Worm (Caenorhabditis elegans) whole organism, midembryonic: ENCODE measurements around the gene ccdc-149.

ENCODE experiments used
- T22C8.4 ChIP-seq: fragments of 200-800 bp; sonication (Bioruptor generic); IDR thresholded peaks from 2 replicates; pipeline ENCODE4 v1.3.6; 2022; ENCODE audit warnings: missing genetic modification characterization, missing compliant biosample characterization
- cog-1 ChIP-seq: sonication (generic microtip); optimal IDR thresholded peaks from 2 replicates; lab custom pipeline; 2016; ENCODE audit warnings: missing genetic modification characterization, missing compliant biosample characterization
- flt-1 ChIP-seq: fragments of 200-800 bp; sonication (Bioruptor generic); IDR thresholded peaks from 2 replicates; pipeline ENCODE4 v1.3.6; 2022; ENCODE audit warnings: missing genetic modification characterization, missing compliant biosample characterization
- klf-2 ChIP-seq: fragments of 200-800 bp; sonication (Bioruptor generic); conservative IDR thresholded peaks from 2 replicates; pipeline ENCODE4 v1.3.6; 2022; ENCODE audit warnings: missing genetic modification reagents, missing genetic modification characterization, missing compliant biosample characterization
- med-1 ChIP-seq: sonication (generic microtip); optimal IDR thresholded peaks from 2 replicates; lab custom pipeline; 2017; ENCODE audit warnings: missing genetic modification characterization, mild to moderate bottlenecking, missing compliant biosample characterization, antibody characterized with exemption, missing genetic modification reagents; ENCODE audit not compliant: insufficient read depth
- ref-1 ChIP-seq: fragments of 200-800 bp; sonication (Bioruptor generic); conservative IDR thresholded peaks from 2 replicates; pipeline ENCODE4 v1.3.6; 2022; ENCODE audit warnings: missing genetic modification reagents, missing genetic modification characterization, missing compliant biosample characterization
- tab-1 ChIP-seq: fragments of 200-800 bp; sonication (Bioruptor generic); IDR thresholded peaks from 2 replicates; pipeline ENCODE4 v1.3.6; 2022; ENCODE audit warnings: missing genetic modification characterization, missing compliant biosample characterization
- ztf-23 ChIP-seq: fragments of 200-800 bp; sonication (Bioruptor generic); IDR thresholded peaks from 2 replicates; pipeline ENCODE4 v1.3.6; 2022; ENCODE audit warnings: missing genetic modification reagents, missing genetic modification characterization, missing compliant biosample characterization
- ztf-29 ChIP-seq: fragments of 200-800 bp; sonication (Bioruptor generic); IDR thresholded peaks from 2 replicates; pipeline ENCODE4 v1.3.6; 2022; ENCODE audit warnings: missing genetic modification reagents, missing genetic modification characterization, missing compliant biosample characterization

ccdc-149 gene

DNA sequence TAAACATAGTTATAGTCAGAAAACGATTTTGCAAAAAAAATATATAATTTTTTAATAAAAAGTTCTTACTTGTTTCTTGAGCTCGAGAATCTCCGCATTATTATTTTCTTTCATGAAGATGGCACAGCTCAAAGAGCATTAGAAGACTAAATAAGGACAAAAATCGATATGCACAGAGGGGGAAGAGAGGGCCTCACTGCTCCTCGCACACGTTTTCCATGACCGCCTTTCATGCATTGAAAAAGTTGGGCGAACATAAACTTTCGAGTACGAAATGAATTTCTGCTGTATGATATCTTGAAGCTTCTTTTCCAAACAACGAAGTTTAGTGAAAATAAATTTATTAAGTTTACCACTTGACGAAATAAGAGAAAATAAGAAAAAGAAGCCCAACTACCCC is at the start of gene ccdc-149:
Gene ccdc-149, minus strand, starts transcription at position 221 of the 400 bp plus-strand sequence.
- TF ChIP-seq tab-1 = no peak
- TF ChIP-seq cog-1 (tag; lab: Kevin White, UChicago) = no peak
- TF ChIP-seq med-1 (GFP tag; lab: Kevin White, UChicago) = no peak
- no peak for TF ChIP-seq ztf-29
- no peak for TF ChIP-seq klf-2 (GFP tag; lab: Robert Waterston, UW)
- no peak for TF ChIP-seq flt-1 (GFP tag; lab: Robert Waterston, UW)
- TF ChIP-seq ref-1 = no peak
- TF ChIP-seq ztf-23 = no peak
- no peak for TF ChIP-seq T22C8.4 (GFP tag; lab: Robert Waterston, UW)

DNA sequence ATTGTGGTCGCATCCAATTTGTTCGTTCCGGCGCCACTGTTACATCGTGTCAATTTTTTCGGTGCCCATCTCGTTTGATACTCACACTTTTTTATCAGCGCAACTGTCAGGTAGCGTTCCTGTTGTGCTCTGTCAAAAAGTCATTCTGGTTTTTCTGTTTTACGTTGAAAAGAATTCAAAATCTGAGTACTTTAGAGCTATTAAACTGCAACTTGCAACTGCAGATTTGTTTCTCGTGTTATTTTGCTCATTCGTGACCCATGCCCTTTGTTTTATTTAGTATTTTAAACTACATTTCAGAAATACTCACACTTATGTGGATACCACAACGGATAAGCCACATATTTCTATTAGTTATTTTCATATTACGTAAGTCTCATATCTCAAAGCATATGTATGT is 49.4 kb upstream of the ccdc-149 start, which contains the start of gene lev-8:
Gene lev-8, plus strand, starts transcription at position 301 of the 400 bp plus-strand sequence.
- no peak for TF ChIP-seq ref-1
- TF ChIP-seq med-1 (GFP tag; lab: Kevin White, UChicago) = no peak
- TF ChIP-seq ztf-23 = no peak
- TF ChIP-seq ztf-29 = no peak
- TF ChIP-seq tab-1 = no peak
- no peak for TF ChIP-seq klf-2 (GFP tag; lab: Robert Waterston, UW)
- TF ChIP-seq T22C8.4 (GFP tag; lab: Robert Waterston, UW) = no peak
- TF ChIP-seq flt-1 (GFP tag; lab: Robert Waterston, UW) = no peak
- no peak for TF ChIP-seq cog-1 (tag; lab: Kevin White, UChicago)

DNA sequence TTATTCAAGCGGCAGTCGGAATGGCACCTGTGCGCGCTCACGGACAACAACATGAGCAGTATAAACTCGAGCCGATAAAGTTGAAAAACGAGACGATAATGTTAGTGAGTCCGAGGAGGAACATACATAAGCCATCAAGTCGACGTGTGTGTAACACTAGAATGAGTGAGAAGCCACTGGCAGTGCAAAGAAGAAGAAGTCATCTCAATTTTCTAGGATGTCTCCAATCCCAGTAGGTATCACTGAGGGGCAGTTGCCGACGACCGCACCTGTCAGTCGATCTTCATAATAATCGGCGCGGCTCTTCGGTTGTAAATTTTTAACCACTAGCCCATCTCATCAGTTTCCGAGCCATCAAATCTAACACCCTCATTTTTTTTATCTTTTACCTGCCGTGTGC is 48.8 kb upstream of the ccdc-149 start:
- no peak for TF ChIP-seq ztf-29
- TF ChIP-seq cog-1 (tag; lab: Kevin White, UChicago) = no peak
- no peak for TF ChIP-seq T22C8.4 (GFP tag; lab: Robert Waterston, UW)
- no peak for TF ChIP-seq ref-1
- TF ChIP-seq klf-2 (GFP tag; lab: Robert Waterston, UW) = no peak
- TF ChIP-seq med-1 (GFP tag; lab: Kevin White, UChicago) = no peak
- TF ChIP-seq tab-1 = no peak
- no peak for TF ChIP-seq ztf-23
- no peak for TF ChIP-seq flt-1 (GFP tag; lab: Robert Waterston, UW)

DNA sequence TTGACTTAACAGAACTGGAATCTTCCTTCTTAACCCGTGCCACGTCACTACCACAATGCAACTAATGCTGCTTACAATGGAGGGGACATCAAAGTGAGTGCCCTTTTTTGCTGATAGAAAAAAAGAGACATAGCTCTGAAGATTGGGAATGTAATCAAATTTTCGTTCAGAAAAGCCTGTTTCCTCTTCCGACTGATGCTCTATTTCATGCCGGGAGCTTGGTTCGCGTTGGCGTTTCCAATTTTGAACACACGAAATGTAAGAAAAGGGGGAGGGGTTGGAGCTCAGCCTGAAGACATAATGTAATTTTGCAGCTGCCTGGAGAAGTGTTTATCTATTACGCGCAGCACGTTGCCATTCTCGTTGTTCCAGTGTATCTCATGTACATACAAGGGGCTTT is 46.9 kb upstream of the ccdc-149 start:
- TF ChIP-seq cog-1 (tag; lab: Kevin White, UChicago) = no peak
- no peak for TF ChIP-seq med-1 (GFP tag; lab: Kevin White, UChicago)
- no peak for TF ChIP-seq tab-1
- no peak for TF ChIP-seq T22C8.4 (GFP tag; lab: Robert Waterston, UW)
- no peak for TF ChIP-seq ztf-23
- TF ChIP-seq ztf-29 = no peak
- no peak for TF ChIP-seq klf-2 (GFP tag; lab: Robert Waterston, UW)
- no peak for TF ChIP-seq ref-1
- TF ChIP-seq flt-1 (GFP tag; lab: Robert Waterston, UW) = no peak

DNA sequence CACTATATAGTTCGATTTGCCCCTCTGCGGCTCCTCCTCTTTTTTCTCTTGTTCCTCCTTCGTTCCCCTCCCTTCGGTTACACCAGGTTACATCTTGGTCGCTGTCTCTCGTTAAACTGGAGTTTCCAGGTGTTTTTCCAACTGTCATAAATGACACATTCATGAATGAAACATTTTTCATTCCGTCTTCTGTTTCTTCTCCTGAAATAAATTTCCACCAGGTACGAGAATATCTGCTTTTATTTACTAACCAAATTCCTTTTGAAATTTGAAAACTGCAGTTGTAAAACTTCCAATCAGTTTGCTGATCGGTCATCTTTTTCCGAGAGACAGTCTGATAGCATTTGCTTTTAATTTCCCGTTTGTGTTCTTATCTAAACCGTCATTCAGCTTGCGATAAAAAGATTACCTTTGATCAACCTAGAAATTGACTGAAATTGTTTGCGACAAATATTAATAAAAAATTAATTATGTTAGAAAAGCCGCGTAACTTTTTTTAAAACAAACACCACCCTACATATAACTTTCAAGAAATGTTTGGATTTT is 45.0 kb upstream of the ccdc-149 start, which contains the start of gene C35C5.10:
Gene C35C5.10, plus strand, starts transcription at position 51 of the 546 bp plus-strand sequence.
- no peak for TF ChIP-seq ztf-23
- TF ChIP-seq cog-1 (tag; lab: Kevin White, UChicago) = no peak
- no peak for TF ChIP-seq T22C8.4 (GFP tag; lab: Robert Waterston, UW)
- TF ChIP-seq ref-1 = no peak
- no peak for TF ChIP-seq med-1 (GFP tag; lab: Kevin White, UChicago)
- TF ChIP-seq flt-1 (GFP tag; lab: Robert Waterston, UW) = no peak
- TF ChIP-seq tab-1 = no peak
- no peak for TF ChIP-seq ztf-29
- TF ChIP-seq klf-2 (GFP tag; lab: Robert Waterston, UW) = no peak

DNA sequence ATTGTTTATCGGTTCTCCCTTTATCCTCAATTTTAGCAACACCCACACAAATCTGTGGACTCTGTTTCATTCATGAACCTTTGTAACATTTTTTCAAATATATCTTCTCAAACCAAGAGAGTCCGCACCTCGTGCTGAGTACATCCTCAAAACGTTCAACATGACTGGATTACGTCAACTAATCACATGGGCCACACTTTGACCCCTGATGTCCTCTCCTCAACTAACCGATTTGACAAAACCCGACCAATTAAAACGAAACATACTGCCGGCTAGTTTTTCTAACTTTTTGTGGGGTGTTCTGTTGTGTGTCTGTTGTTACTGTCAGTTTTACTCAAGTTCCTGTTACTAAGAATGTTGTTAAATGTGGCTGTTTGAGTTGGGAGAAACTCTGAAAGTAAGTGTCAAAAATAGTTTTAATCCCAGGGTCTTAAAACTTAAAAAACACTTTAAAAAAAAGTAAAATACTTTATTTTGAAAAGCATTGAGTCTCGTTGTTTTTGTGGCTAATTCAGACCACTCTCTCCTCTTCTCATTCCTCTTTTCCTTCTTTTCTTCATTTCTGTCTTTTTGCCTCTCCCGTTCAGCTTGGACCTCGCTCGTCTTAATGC is 44.4 kb upstream of the ccdc-149 start:
- no peak for TF ChIP-seq klf-2 (GFP tag; lab: Robert Waterston, UW)
- TF ChIP-seq med-1 (GFP tag; lab: Kevin White, UChicago) = no peak
- no peak for TF ChIP-seq ref-1

DNA sequence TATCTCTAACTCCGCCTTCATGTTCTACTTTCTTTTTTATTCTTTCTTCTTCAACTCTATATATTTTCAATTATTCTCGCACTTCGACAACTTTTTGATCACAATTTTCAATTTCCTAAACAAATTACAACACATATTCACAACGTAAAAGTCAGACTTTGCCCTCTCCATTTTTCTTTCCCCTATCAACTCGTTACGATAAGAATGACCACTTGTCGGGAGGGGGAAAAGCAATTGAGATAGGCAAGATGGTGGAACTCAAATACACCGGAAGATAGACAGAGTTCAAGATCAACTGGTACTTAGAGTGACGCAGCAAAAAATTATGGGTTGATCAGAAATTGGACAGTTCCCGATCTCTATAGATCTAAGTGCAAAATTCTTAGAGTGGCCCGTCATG is 43.8 kb upstream of the ccdc-149 start:
- no peak for TF ChIP-seq flt-1 (GFP tag; lab: Robert Waterston, UW)
- no peak for TF ChIP-seq tab-1
- no peak for TF ChIP-seq klf-2 (GFP tag; lab: Robert Waterston, UW)
- no peak for TF ChIP-seq T22C8.4 (GFP tag; lab: Robert Waterston, UW)
- TF ChIP-seq ref-1 = no peak
- no peak for TF ChIP-seq med-1 (GFP tag; lab: Kevin White, UChicago)
- TF ChIP-seq cog-1 (tag; lab: Kevin White, UChicago) = no peak
- no peak for TF ChIP-seq ztf-23

DNA sequence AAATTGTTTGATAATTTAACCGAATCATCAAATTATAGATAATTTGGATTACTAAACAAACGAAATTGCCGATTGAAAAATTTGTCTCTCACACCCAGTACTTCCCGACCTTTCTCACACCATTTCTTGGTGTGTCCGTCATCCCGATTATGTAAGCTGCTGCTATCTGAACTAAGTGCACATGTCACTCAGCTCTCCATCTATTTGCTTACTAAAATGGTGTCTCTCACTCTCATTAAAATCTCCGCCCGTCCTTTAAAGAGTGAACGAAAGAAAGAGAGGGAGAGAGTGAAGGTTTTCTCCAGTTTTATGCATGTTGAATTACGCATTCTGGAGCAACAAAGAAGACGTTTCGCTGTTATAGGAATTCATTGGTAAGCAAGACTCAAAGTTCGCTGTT is 43.3 kb upstream of the ccdc-149 start:
- TF ChIP-seq flt-1 (GFP tag; lab: Robert Waterston, UW) = no peak
- TF ChIP-seq klf-2 (GFP tag; lab: Robert Waterston, UW) = no peak
- no peak for TF ChIP-seq ztf-29
- TF ChIP-seq cog-1 (tag; lab: Kevin White, UChicago) = no peak
- TF ChIP-seq ref-1 = no peak
- no peak for TF ChIP-seq med-1 (GFP tag; lab: Kevin White, UChicago)

DNA sequence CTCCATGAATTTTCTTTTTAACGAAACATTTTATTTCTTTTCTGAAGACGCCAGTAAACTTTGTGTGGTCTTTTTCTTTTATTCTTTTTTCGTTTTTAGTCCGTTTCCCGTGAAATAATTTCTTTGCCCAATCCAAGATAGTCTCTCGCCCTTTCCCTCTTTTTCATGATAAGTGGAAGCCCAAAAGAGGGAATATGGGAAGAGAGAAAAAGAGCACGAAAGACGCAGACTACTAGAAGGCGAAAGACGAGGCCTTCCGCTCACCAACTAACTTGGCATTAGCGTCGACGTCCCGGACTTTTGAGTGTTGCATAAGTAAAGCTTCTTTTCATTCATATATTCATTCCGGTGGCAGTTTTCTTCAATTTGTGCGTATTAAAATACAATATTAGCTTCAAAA is 41.6 kb upstream of the ccdc-149 start:
- TF ChIP-seq klf-2 (GFP tag; lab: Robert Waterston, UW) (no peak), flt-1 (GFP tag; lab: Robert Waterston, UW) (no peak), T22C8.4 (GFP tag; lab: Robert Waterston, UW) (no peak), ztf-29 (no peak), ref-1 (no peak), ztf-23 (no peak), cog-1 (tag; lab: Kevin White, UChicago) (no peak), tab-1 (no peak), med-1 (GFP tag; lab: Kevin White, UChicago) (no peak)

DNA sequence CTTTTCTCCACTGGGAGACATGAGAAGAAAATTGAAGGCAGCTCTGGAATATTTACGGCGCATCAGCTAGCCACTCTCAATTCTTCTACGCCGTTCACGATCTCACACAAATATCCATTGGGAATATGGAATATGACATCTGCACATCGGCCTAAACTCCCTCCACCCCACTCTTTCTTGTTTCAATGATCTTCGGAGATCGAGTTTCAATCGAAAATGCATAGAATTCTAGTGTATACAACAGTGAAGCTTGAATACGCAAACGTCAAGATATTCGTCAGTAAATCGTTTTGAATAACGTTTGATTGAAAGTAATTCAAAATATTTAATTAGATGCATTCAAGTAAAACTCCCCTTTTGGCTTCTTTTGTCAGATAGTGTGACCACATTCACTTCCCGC is 40.6 kb upstream of the ccdc-149 start:
- no peak for TF ChIP-seq med-1 (GFP tag; lab: Kevin White, UChicago)
- no peak for TF ChIP-seq ref-1
- no peak for TF ChIP-seq T22C8.4 (GFP tag; lab: Robert Waterston, UW)
- TF ChIP-seq flt-1 (GFP tag; lab: Robert Waterston, UW) = no peak
- TF ChIP-seq cog-1 (tag; lab: Kevin White, UChicago) = no peak
- TF ChIP-seq ztf-29 = no peak
- no peak for TF ChIP-seq ztf-23
- TF ChIP-seq klf-2 (GFP tag; lab: Robert Waterston, UW) = no peak
- TF ChIP-seq tab-1 = no peak
